Fruit fly (Drosophila melanogaster) whole organism, embryonic: ENCODE data around the gene Mst85C.

ENCODE experiments used
- ATbp ChIP-seq: fragments of 200-800 bp; sonication (Bioruptor generic); optimal IDR thresholded peaks from 2 replicates; lab custom pipeline; 2017; ENCODE audit warnings: missing biosample characterization, mild to moderate bottlenecking, missing genetic modification characterization, missing genetic modification reagents
- Atf-2 ChIP-seq: fragments of 200-800 bp; sonication (Bioruptor generic); optimal IDR thresholded peaks from 2 replicates; lab custom pipeline; 2016; ENCODE audit warnings: missing biosample characterization, missing genetic modification characterization
- Atf3 ChIP-seq: fragments of 200-800 bp; sonication (Bioruptor generic); optimal IDR thresholded peaks from 3 replicates; lab custom pipeline; 2016; ENCODE audit warnings: missing biosample characterization, missing genetic modification characterization
- B-H2 ChIP-seq: fragments of 200-800 bp; sonication (Bioruptor generic); optimal IDR thresholded peaks from 2 replicates; lab custom pipeline; 2018; ENCODE audit warnings: missing biosample characterization, mild to moderate bottlenecking, missing genetic modification characterization
- C15 ChIP-seq: fragments of 200-800 bp; sonication (Bioruptor generic); IDR thresholded peaks from 3 replicates; pipeline ENCODE4 v1.3.6; 2022; ENCODE audit warnings: missing biosample characterization, missing genetic modification characterization
- CG11695 ChIP-seq: fragments of 200-800 bp; sonication (Bioruptor generic); IDR thresholded peaks from 3 replicates; pipeline ENCODE4 v1.3.6; 2022; ENCODE audit warnings: missing biosample characterization, missing genetic modification characterization
- CG12299 ChIP-seq: fragments of 200-800 bp; sonication (Bioruptor generic); optimal IDR thresholded peaks from 2 replicates; lab custom pipeline; 2018; ENCODE audit warnings: missing biosample characterization, mild to moderate bottlenecking, missing genetic modification characterization
- CG13894 ChIP-seq: fragments of 200-800 bp; sonication (Bioruptor generic); optimal IDR thresholded peaks from 3 replicates; lab custom pipeline; 2018; ENCODE audit warnings: missing biosample characterization, mild to moderate bottlenecking, missing genetic modification characterization, moderate library complexity
- CG15269 ChIP-seq: fragments of 200-800 bp; sonication (Bioruptor generic); optimal IDR thresholded peaks from 2 replicates; lab custom pipeline; 2018; ENCODE audit warnings: missing biosample characterization, mild to moderate bottlenecking, missing genetic modification characterization, moderate library complexity
- CG2199 ChIP-seq: fragments of 200-800 bp; sonication (Bioruptor generic); IDR thresholded peaks from 3 replicates; pipeline ENCODE4 v1.3.6; 2022; ENCODE audit warnings: missing biosample characterization, missing genetic modification characterization
- CG4424 ChIP-seq: fragments of 200-800 bp; sonication (Bioruptor generic); optimal IDR thresholded peaks from 3 replicates; lab custom pipeline; 2016; ENCODE audit warnings: missing biosample characterization, missing genetic modification characterization
- CG5180 ChIP-seq: fragments of 200-800 bp; sonication (Bioruptor generic); optimal IDR thresholded peaks from 3 replicates; lab custom pipeline; 2017; ENCODE audit warnings: missing biosample characterization, missing genetic modification characterization, mild to moderate bottlenecking, moderate library complexity, missing genetic modification reagents
- CG5245 ChIP-seq: fragments of 200-800 bp; sonication (Bioruptor generic); optimal IDR thresholded peaks from 3 replicates; lab custom pipeline; 2016; ENCODE audit warnings: missing biosample characterization, missing genetic modification characterization
- CG6791 ChIP-seq: fragments of 200-800 bp; sonication (Bioruptor generic); IDR thresholded peaks from 3 replicates; pipeline ENCODE4 v1.3.6; 2022; ENCODE audit warnings: missing biosample characterization, missing genetic modification characterization; ENCODE audit not compliant: partially characterized antibody
- HLH3B ChIP-seq: fragments of 200-800 bp; sonication (Bioruptor generic); IDR thresholded peaks from 2 replicates; pipeline ENCODE4 v1.3.6; 2022; ENCODE audit warnings: missing biosample characterization, missing genetic modification characterization
- MTF-1 ChIP-seq: fragments of 200-800 bp; sonication (Bioruptor generic); optimal IDR thresholded peaks from 2 replicates; lab custom pipeline; 2018; ENCODE audit warnings: missing biosample characterization, mild to moderate bottlenecking, missing genetic modification characterization, borderline replicate concordance
- NFAT ChIP-seq: fragments of 200-800 bp; sonication (Bioruptor generic); IDR thresholded peaks from 2 replicates; pipeline ENCODE4 v1.3.6; 2022; ENCODE audit warnings: missing biosample characterization, missing genetic modification characterization
- Sox100B ChIP-seq: fragments of 200-800 bp; sonication (Bioruptor generic); optimal IDR thresholded peaks from 3 replicates; lab custom pipeline; 2018; ENCODE audit warnings: missing biosample characterization, mild to moderate bottlenecking, missing genetic modification characterization
- Vsx1 ChIP-seq: fragments of 200-800 bp; sonication (Bioruptor generic); optimal IDR thresholded peaks from 2 replicates; lab custom pipeline; 2017; ENCODE audit warnings: missing biosample characterization, mild to moderate bottlenecking, missing genetic modification characterization, missing genetic modification reagents
- ash1 ChIP-seq: fragments of 200-800 bp; sonication (Bioruptor generic); optimal IDR thresholded peaks from 2 replicates; lab custom pipeline; 2018; ENCODE audit warnings: missing biosample characterization, mild to moderate bottlenecking, missing genetic modification characterization
- bcd ChIP-seq: fragments of 200-800 bp; sonication (Bioruptor generic); optimal IDR thresholded peaks from 2 replicates; lab custom pipeline; 2017; ENCODE audit warnings: missing biosample characterization, mild to moderate bottlenecking, missing genetic modification characterization
- caup ChIP-seq: fragments of 200-800 bp; sonication (Bioruptor generic); optimal IDR thresholded peaks from 3 replicates; lab custom pipeline; 2017; ENCODE audit warnings: missing biosample characterization, mild to moderate bottlenecking, missing genetic modification characterization, moderate library complexity; ENCODE audit not compliant: severe bottlenecking
- cwo ChIP-seq: fragments of 200-800 bp; sonication (Bioruptor generic); optimal IDR thresholded peaks from 3 replicates; lab custom pipeline; 2017; ENCODE audit warnings: missing biosample characterization, missing genetic modification characterization, mild to moderate bottlenecking, moderate library complexity, missing genetic modification reagents
- dati ChIP-seq: fragments of 200-800 bp; sonication (Bioruptor generic); IDR thresholded peaks from 2 replicates; pipeline ENCODE4 v1.3.6; 2022; ENCODE audit warnings: missing biosample characterization, missing genetic modification characterization
- disco-r ChIP-seq: fragments of 200-800 bp; sonication (Bioruptor generic); optimal IDR thresholded peaks from 2 replicates; lab custom pipeline; 2016; ENCODE audit warnings: missing biosample characterization, missing genetic modification characterization
- dmrt99B ChIP-seq: fragments of 200-800 bp; sonication (Bioruptor generic); optimal IDR thresholded peaks from 2 replicates; lab custom pipeline; 2018; ENCODE audit warnings: missing biosample characterization, mild to moderate bottlenecking, missing genetic modification characterization, moderate library complexity
- fd3F ChIP-seq: fragments of 200-800 bp; sonication (Bioruptor generic); optimal IDR thresholded peaks from 2 replicates; lab custom pipeline; 2018; ENCODE audit warnings: missing biosample characterization, mild to moderate bottlenecking, missing genetic modification characterization, moderate library complexity
- fd64A ChIP-seq: fragments of 200-800 bp; sonication (Bioruptor generic); optimal IDR thresholded peaks from 3 replicates; lab custom pipeline; 2018; ENCODE audit warnings: missing biosample characterization, mild to moderate bottlenecking, missing genetic modification characterization
- ftz-f1 ChIP-seq: fragments of 200-800 bp; sonication (Bioruptor generic); optimal IDR thresholded peaks from 2 replicates; lab custom pipeline; 2016; ENCODE audit warnings: missing biosample characterization, missing genetic modification characterization
- gfzf ChIP-seq: fragments of 200-800 bp; sonication (Bioruptor generic); optimal IDR thresholded peaks from 2 replicates; lab custom pipeline; 2016; ENCODE audit warnings: missing biosample characterization, mild to moderate bottlenecking, missing genetic modification characterization, moderate library complexity
- hth ChIP-seq: fragments of >200 bp; optimal IDR thresholded peaks from 2 replicates; lab custom pipeline; 2017; ENCODE audit warnings: inconsistent platforms
- inv ChIP-seq: fragments of 200-800 bp; sonication (Bioruptor generic); IDR thresholded peaks from 2 replicates; pipeline ENCODE4 v1.3.6; 2022; ENCODE audit warnings: missing biosample characterization, missing genetic modification characterization; ENCODE audit not compliant: partially characterized antibody
- kay ChIP-seq: fragments of 200-800 bp; sonication (Bioruptor generic); optimal IDR thresholded peaks from 2 replicates; lab custom pipeline; 2016; ENCODE audit warnings: missing biosample characterization, missing genetic modification characterization
- lab ChIP-seq: fragments of 200-800 bp; sonication (Bioruptor generic); optimal IDR thresholded peaks from 3 replicates; lab custom pipeline; 2017; ENCODE audit warnings: missing biosample characterization, missing genetic modification characterization, mild to moderate bottlenecking, moderate library complexity, missing genetic modification reagents
- mam ChIP-seq: fragments of 200-800 bp; sonication (Bioruptor generic); optimal IDR thresholded peaks from 3 replicates; lab custom pipeline; 2016; ENCODE audit warnings: missing biosample characterization, missing genetic modification characterization
- mirr ChIP-seq: fragments of 200-800 bp; sonication (Bioruptor generic); optimal IDR thresholded peaks from 3 replicates; lab custom pipeline; 2018; ENCODE audit warnings: missing biosample characterization, mild to moderate bottlenecking, missing genetic modification characterization
- odd ChIP-seq: fragments of 200-800 bp; sonication (Bioruptor generic); optimal IDR thresholded peaks from 2 replicates; lab custom pipeline; 2017; ENCODE audit warnings: missing biosample characterization, mild to moderate bottlenecking, missing genetic modification characterization
- pros ChIP-seq: fragments of 200-800 bp; sonication (Bioruptor generic); optimal IDR thresholded peaks from 3 replicates; lab custom pipeline; 2019; ENCODE audit warnings: missing biosample characterization, mild to moderate bottlenecking, missing genetic modification characterization, moderate library complexity
- psq ChIP-seq: fragments of 200-800 bp; sonication (Bioruptor generic); optimal IDR thresholded peaks from 2 replicates; lab custom pipeline; 2017; ENCODE audit warnings: missing biosample characterization, missing genetic modification characterization
- salm ChIP-seq: fragments of 200-800 bp; sonication (Bioruptor generic); optimal IDR thresholded peaks from 2 replicates; lab custom pipeline; 2018; ENCODE audit warnings: missing biosample characterization, mild to moderate bottlenecking, missing genetic modification characterization
- sens-2 ChIP-seq: fragments of 200-800 bp; sonication (Bioruptor generic); IDR thresholded peaks from 2 replicates; pipeline ENCODE4 v1.3.6; 2022; ENCODE audit warnings: missing biosample characterization, missing genetic modification characterization
- slp2 ChIP-seq: fragments of 200-800 bp; sonication (Bioruptor generic); optimal IDR thresholded peaks from 2 replicates; lab custom pipeline; 2016; ENCODE audit warnings: missing biosample characterization, missing genetic modification characterization
- sug ChIP-seq: fragments of 200-800 bp; optimal IDR thresholded peaks from 2 replicates; lab custom pipeline; 2019; ENCODE audit warnings: missing biosample characterization, mild to moderate bottlenecking, missing genetic modification characterization, moderate library complexity
- tup ChIP-seq: fragments of 200-800 bp; sonication (Bioruptor generic); optimal IDR thresholded peaks from 2 replicates; lab custom pipeline; 2016; ENCODE audit warnings: missing biosample characterization, mild to moderate bottlenecking, missing genetic modification characterization, moderate library complexity
- unpg ChIP-seq: fragments of 200-800 bp; sonication (Bioruptor generic); optimal IDR thresholded peaks from 3 replicates; lab custom pipeline; 2018; ENCODE audit warnings: missing biosample characterization, mild to moderate bottlenecking, missing genetic modification characterization, moderate library complexity
- usp ChIP-seq: fragments of >200 bp; optimal IDR thresholded peaks from 2 replicates; lab custom pipeline; 2017; ENCODE audit warnings: missing biosample characterization, missing genetic modification characterization
- vnd ChIP-seq: fragments of 200-800 bp; sonication (Bioruptor generic); IDR thresholded peaks from 3 replicates; pipeline ENCODE4 v1.3.6; 2022; ENCODE audit warnings: missing biosample characterization, missing genetic modification characterization; ENCODE audit not compliant: partially characterized antibody
- yki ChIP-seq: fragments of >200 bp; optimal IDR thresholded peaks from 3 replicates; lab custom pipeline; 2018
- zen ChIP-seq: fragments of 200-800 bp; sonication (Bioruptor generic); optimal IDR thresholded peaks from 3 replicates; lab custom pipeline; 2018; ENCODE audit warnings: missing biosample characterization, mild to moderate bottlenecking, missing genetic modification characterization, moderate library complexity
- zf30C ChIP-seq: fragments of 200-800 bp; sonication (Bioruptor generic); optimal IDR thresholded peaks from 3 replicates; lab custom pipeline; 2018; ENCODE audit warnings: missing biosample characterization, mild to moderate bottlenecking, missing genetic modification characterization

Gene Mst85C

DNA sequence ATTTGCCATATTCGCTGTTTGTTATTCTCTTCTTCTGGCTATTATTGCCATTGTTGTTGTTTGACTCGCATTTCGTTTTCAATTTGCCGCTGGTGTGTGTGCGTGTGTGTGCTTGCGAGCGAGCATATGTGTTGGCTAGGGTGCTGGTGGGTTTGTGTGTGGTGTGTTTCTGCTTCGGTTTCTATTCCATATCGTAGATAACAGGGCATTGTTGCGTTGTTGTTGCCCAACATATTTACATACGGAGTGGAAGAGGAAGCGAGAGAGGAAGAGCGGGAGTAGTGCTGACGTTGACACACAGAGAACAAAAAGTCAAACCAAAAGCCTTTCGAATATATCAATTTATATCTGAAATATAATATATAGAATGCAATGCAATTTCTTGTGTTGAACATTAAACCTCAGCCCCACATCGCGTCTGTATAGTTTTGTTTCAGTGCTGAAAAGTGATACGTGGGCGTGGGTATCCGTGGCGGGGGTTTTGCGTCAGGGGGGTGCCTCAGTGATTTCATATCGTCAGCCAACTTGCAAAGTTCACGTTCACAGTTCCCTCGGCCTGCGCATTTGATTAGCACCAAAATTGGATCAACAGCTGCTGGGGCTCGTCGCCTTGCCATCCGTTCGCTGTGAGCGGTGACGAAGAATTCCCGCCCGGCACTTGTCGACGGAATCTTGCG is 6.1 kb downstream of the Mst85C start (continued):
- peak; percentile 40 for TF ChIP-seq MTF-1 (GFP tag; lab: Kevin White, UChicago)
- TF ChIP-seq Vsx1 (GFP tag; lab: Kevin White, UChicago): peak; percentile 1
- no peak for TF ChIP-seq psq (GFP tag; lab: Kevin White, UChicago)
- no peak for TF ChIP-seq slp2 (GFP tag; lab: Kevin White, UChicago)
- TF ChIP-seq CG5245: peak; percentile 43
- TF ChIP-seq Atf-2 (GFP tag; lab: Kevin White, UChicago): no peak
- no peak for TF ChIP-seq vnd (GFP tag; lab: Robert Waterston, UW)
- no peak for TF ChIP-seq ftz-f1 (GFP tag; lab: Kevin White, UChicago)
- no peak for TF ChIP-seq inv (GFP tag; lab: Robert Waterston, UW)
- no peak for TF ChIP-seq sens-2
- TF ChIP-seq zf30C (GFP tag; lab: Kevin White, UChicago): peak; percentile 87
- no peak for TF ChIP-seq yki (lab: Kevin White, UChicago)
- no peak for TF ChIP-seq hth
- no peak for TF ChIP-seq NFAT (GFP tag; lab: Robert Waterston, UW)
- TF ChIP-seq zen (tag; lab: Kevin White, UChicago): no peak
- peak; percentile 52 for TF ChIP-seq pros (GFP tag; lab: Kevin White, UChicago)
- no peak for TF ChIP-seq dati
- no peak for TF ChIP-seq usp
- peak; percentile 71 for TF ChIP-seq CG4424 (GFP tag; lab: Kevin White, UChicago)
- TF ChIP-seq fd64A: peak; percentile 39
- TF ChIP-seq mirr (GFP tag; lab: Kevin White, UChicago): peak; percentile 59
- no peak for TF ChIP-seq CG2199 (GFP tag; lab: Robert Waterston, UW)
- TF ChIP-seq mam (GFP tag; lab: Kevin White, UChicago): no peak
- TF ChIP-seq kay (GFP tag; lab: Kevin White, UChicago): no peak
- TF ChIP-seq CG15269 (tag; lab: Kevin White, UChicago): peak; percentile 80
- TF ChIP-seq C15: no peak
- TF ChIP-seq fd3F (GFP tag; lab: Kevin White, UChicago): peak; percentile 70
- TF ChIP-seq sug (tag; lab: Kevin White, UChicago): peak; percentile 27
- TF ChIP-seq CG12299 (tag; lab: Kevin White, UChicago): peak; percentile 18
- TF ChIP-seq CG6791 (GFP tag; lab: Robert Waterston, UW): no peak
- no peak for TF ChIP-seq ash1 (GFP tag; lab: Kevin White, UChicago)
- peak; percentile 18 for TF ChIP-seq Sox100B (GFP tag; lab: Kevin White, UChicago)
- no peak for TF ChIP-seq gfzf (GFP tag; lab: Kevin White, UChicago)
- no peak for TF ChIP-seq disco-r (GFP tag; lab: Kevin White, UChicago)
- peak; percentile 46 for TF ChIP-seq odd (GFP tag; lab: Kevin White, UChicago)
- peak; percentile 90 for TF ChIP-seq lab (GFP tag; lab: Kevin White, UChicago)
- peak; percentile 13 for TF ChIP-seq CG5180 (GFP tag; lab: Kevin White, UChicago)
- TF ChIP-seq salm (tag; lab: Kevin White, UChicago): peak; percentile 44
- no peak for TF ChIP-seq B-H2
- peak; percentile 73 for TF ChIP-seq dmrt99B (tag; lab: Kevin White, UChicago)
- TF ChIP-seq bcd: peak; percentile 57
- no peak for TF ChIP-seq HLH3B
- no peak for TF ChIP-seq Atf3 (GFP tag; lab: Kevin White, UChicago)
- no peak for TF ChIP-seq CG11695
- peak; percentile 58 for TF ChIP-seq cwo
- peak; percentile 54 for TF ChIP-seq tup (GFP tag; lab: Kevin White, UChicago)
- peak; percentile 66 for TF ChIP-seq caup
- peak; percentile 76 for TF ChIP-seq ATbp (GFP tag; lab: Kevin White, UChicago)
- TF ChIP-seq CG13894 (tag; lab: Kevin White, UChicago): peak; percentile 47
- TF ChIP-seq unpg (GFP tag; lab: Kevin White, UChicago): peak; percentile 79
